Fruit fly (Drosophila melanogaster) whole organism, wandering third instar larva: Measurements from ENCODE around the gene CG4592.

Experiments
- Mio ChIP-seq: sonication (Bioruptor generic); optimal IDR thresholded peaks from 2 replicates; lab custom pipeline; 2016; ENCODE audit warnings: missing biosample characterization, missing genetic modification characterization
- Myc ChIP-seq: fragments of >200 bp; optimal IDR thresholded peaks from 2 replicates; lab custom pipeline; 2017
- Sp1 ChIP-seq: fragments of 200-800 bp; sonication (Bioruptor generic); optimal IDR thresholded peaks from 3 replicates; lab custom pipeline; 2019; ENCODE audit warnings: missing biosample characterization, mild to moderate bottlenecking, missing genetic modification characterization, moderate library complexity
- Vsx2 ChIP-seq: fragments of 200-300, 225-300 bp; sonication (Bioruptor generic); optimal IDR thresholded peaks from 2 replicates; lab custom pipeline; 2018; ENCODE audit warnings: missing biosample characterization, missing genetic modification characterization; ENCODE audit not compliant: partially characterized antibody
- br ChIP-seq: fragments of 200-800 bp; sonication (Bioruptor generic); optimal IDR thresholded peaks from 2 replicates; lab custom pipeline; 2016; ENCODE audit warnings: missing biosample characterization, missing genetic modification characterization
- dsf ChIP-seq: sonication (Bioruptor generic); optimal IDR thresholded peaks from 2 replicates; lab custom pipeline; 2016; ENCODE audit warnings: missing biosample characterization, missing genetic modification characterization, borderline replicate concordance
- fru ChIP-seq: fragments of 200-800 bp; sonication (Bioruptor generic); optimal IDR thresholded peaks from 3 replicates; lab custom pipeline; 2016; ENCODE audit warnings: missing biosample characterization, mild to moderate bottlenecking, missing genetic modification characterization
- lola ChIP-seq: fragments of >200 bp; optimal IDR thresholded peaks from 2 replicates; lab custom pipeline; 2017; ENCODE audit warnings: missing biosample characterization, missing genetic modification characterization
- pan ChIP-seq: fragments of >200 bp; optimal IDR thresholded peaks from 2 replicates; lab custom pipeline; 2017
- psq ChIP-seq: fragments of 200-800 bp; sonication (Bioruptor generic); optimal IDR thresholded peaks from 3 replicates; lab custom pipeline; 2017; ENCODE audit warnings: missing biosample characterization, mild to moderate bottlenecking, missing genetic modification characterization, moderate library complexity
- rgr ChIP-seq: fragments of 200-800 bp; sonication (Bioruptor generic); optimal IDR thresholded peaks from 3 replicates; lab custom pipeline; 2016; ENCODE audit warnings: missing biosample characterization, mild to moderate bottlenecking, missing genetic modification characterization
- tai ChIP-seq: sonication (Bioruptor generic); optimal IDR thresholded peaks from 2 replicates; lab custom pipeline; 2016; ENCODE audit warnings: missing biosample characterization, missing genetic modification characterization
- woc ChIP-seq: sonication (Bioruptor generic); optimal IDR thresholded peaks from 2 replicates; lab custom pipeline; 2016; ENCODE audit warnings: missing biosample characterization, mild to moderate bottlenecking, missing genetic modification characterization

dm6 chr2L:9954696-9955095 lies 33.3 kb downstream of the CG4592 start:
- TF ChIP-seq Vsx2 (GFP tag; lab: Kevin White, UChicago) = no peak
- TF ChIP-seq tai = no peak
- no peak for TF ChIP-seq Myc (lab: Kevin White, UChicago)
- no peak for TF ChIP-seq Mio (GFP tag; lab: Kevin White, UChicago)
- TF ChIP-seq Sp1 (GFP tag; lab: Kevin White, UChicago) = no peak
- TF ChIP-seq dsf = no peak
- TF ChIP-seq rgr (GFP tag; lab: Kevin White, UChicago) = no peak
- no peak for TF ChIP-seq br (GFP tag; lab: Kevin White, UChicago)
- TF ChIP-seq woc (GFP tag; lab: Kevin White, UChicago) = no peak
- TF ChIP-seq psq (GFP tag; lab: Kevin White, UChicago) = no peak
- TF ChIP-seq fru (GFP tag; lab: Kevin White, UChicago) = no peak
- no peak for TF ChIP-seq lola
- TF ChIP-seq pan (lab: Kevin White, UChicago) = no peak
